Worm (Caenorhabditis elegans) whole organism, mixed stage, embryonic: Measurements from ENCODE around the gene C17B7.14.

ENCODE experiments used
- hlh-1 ChIP-seq: fragments of 150-350 bp; optimal IDR thresholded peaks from 2 replicates; lab custom pipeline; 2014; ENCODE audit warnings: missing biosample characterization, missing genetic modification reagents, missing genetic modification characterization
- lsy-2 ChIP-seq: fragments of 150-350 bp; optimal IDR thresholded peaks from 2 replicates; lab custom pipeline; 2014; ENCODE audit warnings: missing biosample characterization, missing genetic modification characterization
- mab-5 ChIP-seq: fragments of 150-350 bp; optimal IDR thresholded peaks from 2 replicates; lab custom pipeline; 2014; ENCODE audit warnings: missing biosample characterization, missing genetic modification characterization
- mep-1 ChIP-seq: fragments of 150-350 bp; optimal IDR thresholded peaks from 2 replicates; lab custom pipeline; 2017; ENCODE audit warnings: missing biosample characterization, missing genetic modification reagents, missing genetic modification characterization, inconsistent platforms
- nhr-12 ChIP-seq: fragments of 150-350 bp; optimal IDR thresholded peaks from 2 replicates; lab custom pipeline; 2014; ENCODE audit warnings: missing biosample characterization, missing genetic modification characterization
- nhr-28 ChIP-seq: fragments of 150-350 bp; optimal IDR thresholded peaks from 2 replicates; lab custom pipeline; 2014; ENCODE audit warnings: missing biosample characterization, missing genetic modification characterization
- sem-2 ChIP-seq: fragments of 200-800 bp; sonication (Bioruptor generic); optimal IDR thresholded peaks from 2 replicates; lab custom pipeline; 2018; ENCODE audit warnings: mild to moderate bottlenecking, missing genetic modification characterization, missing compliant biosample characterization
- snpc-4 ChIP-seq: fragments of 150-350 bp; optimal IDR thresholded peaks from 2 replicates; lab custom pipeline; 2014; ENCODE audit warnings: missing biosample characterization, missing genetic modification characterization

- TF ChIP-seq nhr-12 (tag; lab: Kevin White, UChicago) (no peak), mab-5 (tag; lab: Kevin White, UChicago) (no peak), nhr-28 (tag; lab: Kevin White, UChicago) (no peak), hlh-1 (tag; lab: Kevin White, UChicago) (no peak), snpc-4 (no peak), mep-1 (tag; lab: Kevin White, UChicago) (no peak), sem-2 (GFP tag; lab: Kevin White, UChicago) (no peak), lsy-2 (tag; lab: Kevin White, UChicago) (no peak)
Measured at ce11 chrV:3316108-3316507, 4.2 kb downstream of the C17B7.14 start, which contains the start of gene F35F10.1.
